Worm (Caenorhabditis elegans) whole organism, late embryonic: ENCODE data around the gene ubh-3.

Source experiments
- C08G9.2 ChIP-seq: sonication (generic microtip); optimal IDR thresholded peaks from 2 replicates; lab custom pipeline; 2016; ENCODE audit warnings: mild to moderate bottlenecking, missing genetic modification characterization, moderate library complexity, missing compliant biosample characterization
- F13H6.1 ChIP-seq: sonication (generic microtip); optimal IDR thresholded peaks from 2 replicates; lab custom pipeline; 2016; ENCODE audit warnings: missing genetic modification characterization, missing compliant biosample characterization
- K02D7.2 ChIP-seq: sonication (generic microtip); optimal IDR thresholded peaks from 2 replicates; lab custom pipeline; 2017; ENCODE audit warnings: mild to moderate bottlenecking, missing genetic modification characterization, missing compliant biosample characterization
- K09A11.1 ChIP-seq: sonication (generic microtip); optimal IDR thresholded peaks from 2 replicates; lab custom pipeline; 2017; ENCODE audit warnings: antibody characterized with exemption, mild to moderate bottlenecking, missing genetic modification characterization, missing compliant biosample characterization; ENCODE audit not compliant: insufficient read depth
- T23F11.4 ChIP-seq: fragments of 200-800 bp; sonication (Bioruptor generic); optimal IDR thresholded peaks from 2 replicates; lab custom pipeline; 2018; ENCODE audit warnings: mild to moderate bottlenecking, missing genetic modification characterization, missing compliant biosample characterization
- Y22D7AL.16 ChIP-seq: sonication (generic microtip); optimal IDR thresholded peaks from 2 replicates; lab custom pipeline; 2016; ENCODE audit warnings: missing genetic modification characterization, missing compliant biosample characterization
- ahr-1 ChIP-seq: sonication (generic microtip); optimal IDR thresholded peaks from 2 replicates; lab custom pipeline; 2016; ENCODE audit warnings: missing genetic modification characterization, missing compliant biosample characterization
- ama-1 ChIP-seq: fragments of 150-350 bp; optimal IDR thresholded peaks from 2 replicates; lab custom pipeline; 2014
- ceh-14 ChIP-seq: sonication (generic microtip); optimal IDR thresholded peaks from 2 replicates; lab custom pipeline; 2016; ENCODE audit warnings: missing genotype, missing genetic modification characterization, missing compliant biosample characterization
- ceh-18 ChIP-seq: sonication (generic microtip); optimal IDR thresholded peaks from 2 replicates; lab custom pipeline; 2016; ENCODE audit warnings: missing genetic modification characterization, missing compliant biosample characterization
- ceh-19 ChIP-seq: fragments of 200-800 bp; sonication (Bioruptor generic); optimal IDR thresholded peaks from 2 replicates; lab custom pipeline; 2018; ENCODE audit warnings: mild to moderate bottlenecking, missing genetic modification characterization, missing compliant biosample characterization
- ceh-31 ChIP-seq: sonication (generic microtip); optimal IDR thresholded peaks from 2 replicates; lab custom pipeline; 2016; ENCODE audit warnings: missing genetic modification characterization, missing compliant biosample characterization
- ceh-45 ChIP-seq: fragments of 200-800 bp; sonication (Bioruptor generic); IDR thresholded peaks from 2 replicates; pipeline ENCODE4 v1.3.6; 2022; ENCODE audit warnings: missing genetic modification reagents, missing genetic modification characterization, missing compliant biosample characterization
- ceh-48 ChIP-seq: sonication (generic microtip); optimal IDR thresholded peaks from 2 replicates; lab custom pipeline; 2016; ENCODE audit warnings: missing genetic modification characterization, inconsistent platforms, missing compliant biosample characterization
- che-1 ChIP-seq: sonication (generic microtip); optimal IDR thresholded peaks from 2 replicates; lab custom pipeline; 2016; ENCODE audit warnings: mild to moderate bottlenecking, missing genetic modification characterization, missing compliant biosample characterization
- dmd-4 ChIP-seq: sonication (generic microtip); optimal IDR thresholded peaks from 2 replicates; lab custom pipeline; 2016; ENCODE audit warnings: borderline replicate concordance, missing genetic modification characterization, missing compliant biosample characterization
- elt-4 ChIP-seq: sonication (generic microtip); optimal IDR thresholded peaks from 2 replicates; lab custom pipeline; 2016; ENCODE audit warnings: missing genetic modification characterization, missing compliant biosample characterization
- fax-1 ChIP-seq: sonication (generic microtip); optimal IDR thresholded peaks from 2 replicates; lab custom pipeline; 2016; ENCODE audit warnings: missing genotype, missing genetic modification characterization, missing compliant biosample characterization
- fkh-10 ChIP-seq: fragments of 150-350 bp; optimal IDR thresholded peaks from 2 replicates; lab custom pipeline; 2014; ENCODE audit warnings: missing biosample characterization, missing genetic modification reagents, missing genetic modification characterization
- hlh-15 ChIP-seq: sonication (generic microtip); optimal IDR thresholded peaks from 2 replicates; lab custom pipeline; 2016; ENCODE audit warnings: missing genetic modification characterization, missing compliant biosample characterization
- hlh-30 ChIP-seq: sonication (generic microtip); optimal IDR thresholded peaks from 2 replicates; lab custom pipeline; 2017; ENCODE audit warnings: antibody characterized with exemption, missing genetic modification characterization, missing compliant biosample characterization; ENCODE audit not compliant: insufficient read depth
- hlh-6 ChIP-seq: sonication (generic microtip); optimal IDR thresholded peaks from 2 replicates; lab custom pipeline; 2016; ENCODE audit warnings: missing genotype, missing genetic modification characterization, missing compliant biosample characterization
- madf-2 ChIP-seq: sonication (generic microtip); optimal IDR thresholded peaks from 2 replicates; lab custom pipeline; 2017; ENCODE audit warnings: missing genetic modification characterization, missing compliant biosample characterization
- mec-3 ChIP-seq: sonication (generic microtip); optimal IDR thresholded peaks from 2 replicates; lab custom pipeline; 2016; ENCODE audit warnings: borderline replicate concordance, missing genetic modification characterization, missing compliant biosample characterization
- nfya-1 ChIP-seq: sonication (generic microtip); optimal IDR thresholded peaks from 2 replicates; lab custom pipeline; 2017; ENCODE audit warnings: missing genetic modification characterization, mild to moderate bottlenecking, missing compliant biosample characterization, antibody characterized with exemption, moderate library complexity
- nhr-232 ChIP-seq: sonication (generic microtip); optimal IDR thresholded peaks from 2 replicates; lab custom pipeline; 2016; ENCODE audit warnings: missing genetic modification characterization, missing compliant biosample characterization
- npax-4 ChIP-seq: sonication (generic microtip); optimal IDR thresholded peaks from 2 replicates; lab custom pipeline; 2016; ENCODE audit warnings: missing genetic modification characterization, missing compliant biosample characterization
- pag-3 ChIP-seq: sonication (generic microtip); optimal IDR thresholded peaks from 2 replicates; lab custom pipeline; 2016; ENCODE audit warnings: missing compliant biosample characterization, missing genetic modification characterization, borderline replicate concordance
- pat-9 ChIP-seq: fragments of 200-800 bp; sonication (Bioruptor generic); optimal IDR thresholded peaks from 2 replicates; lab custom pipeline; 2018; ENCODE audit warnings: mild to moderate bottlenecking, missing genetic modification characterization, moderate library complexity, missing compliant biosample characterization
- pax-1 ChIP-seq: fragments of 150-350 bp; optimal IDR thresholded peaks from 2 replicates; lab custom pipeline; 2014; ENCODE audit warnings: missing biosample characterization, missing genetic modification characterization
- pha-2 ChIP-seq: sonication (generic microtip); optimal IDR thresholded peaks from 2 replicates; lab custom pipeline; 2017; ENCODE audit warnings: mild to moderate bottlenecking, missing genetic modification characterization, missing compliant biosample characterization
- pqm-1 ChIP-seq: sonication (generic microtip); optimal IDR thresholded peaks from 2 replicates; lab custom pipeline; 2016; ENCODE audit warnings: missing genetic modification characterization, missing compliant biosample characterization
- pros-1 ChIP-seq: fragments of 150-350 bp; optimal IDR thresholded peaks from 2 replicates; lab custom pipeline; 2014; ENCODE audit warnings: missing biosample characterization, missing genetic modification reagents, missing genetic modification characterization
- ref-2 ChIP-seq: sonication (generic microtip); optimal IDR thresholded peaks from 2 replicates; lab custom pipeline; 2016; ENCODE audit warnings: missing genetic modification characterization, missing compliant biosample characterization
- sdc-2 ChIP-seq: sonication (generic microtip); optimal IDR thresholded peaks from 2 replicates; lab custom pipeline; 2016; ENCODE audit warnings: missing genotype, missing genetic modification characterization, missing compliant biosample characterization
- tbx-2 ChIP-seq: sonication (generic microtip); optimal IDR thresholded peaks from 2 replicates; lab custom pipeline; 2016; ENCODE audit warnings: missing genetic modification characterization, missing compliant biosample characterization
- tbx-7 ChIP-seq: sonication (generic microtip); optimal IDR thresholded peaks from 2 replicates; lab custom pipeline; 2016; ENCODE audit warnings: missing genotype, missing genetic modification characterization, missing compliant biosample characterization
- unc-3 ChIP-seq, 2 experiments: fragments of 200-800 bp in 1 of 2; sonication (Bioruptor generic) in 1 of 2; sonication (generic microtip) in 1 of 2; conservative IDR thresholded peaks in 1 of 2; optimal IDR thresholded peaks in 1 of 2; 2 replicates each; pipeline versions ENCODE4 v1.3.6 to Lab custom; 2016 to 2022; ENCODE audit warnings: missing compliant biosample characterization in 2 of 2, missing genetic modification characterization in 2 of 2, missing genetic modification reagents in 1 of 2
- unc-42 ChIP-seq: sonication (generic microtip); optimal IDR thresholded peaks from 2 replicates; lab custom pipeline; 2016; ENCODE audit warnings: missing genotype, missing genetic modification characterization, missing compliant biosample characterization
- unc-55 ChIP-seq: sonication (generic microtip); optimal IDR thresholded peaks from 2 replicates; lab custom pipeline; 2017; ENCODE audit warnings: missing biosample characterization, missing genetic modification reagents, missing genetic modification characterization
- zip-5 ChIP-seq: sonication (generic microtip); optimal IDR thresholded peaks from 2 replicates; lab custom pipeline; 2016; ENCODE audit warnings: missing genetic modification characterization, missing compliant biosample characterization
- ztf-16 ChIP-seq: sonication (generic microtip); optimal IDR thresholded peaks from 2 replicates; lab custom pipeline; 2017; ENCODE audit warnings: missing genetic modification characterization, missing compliant biosample characterization

ubh-3 gene

DNA sequence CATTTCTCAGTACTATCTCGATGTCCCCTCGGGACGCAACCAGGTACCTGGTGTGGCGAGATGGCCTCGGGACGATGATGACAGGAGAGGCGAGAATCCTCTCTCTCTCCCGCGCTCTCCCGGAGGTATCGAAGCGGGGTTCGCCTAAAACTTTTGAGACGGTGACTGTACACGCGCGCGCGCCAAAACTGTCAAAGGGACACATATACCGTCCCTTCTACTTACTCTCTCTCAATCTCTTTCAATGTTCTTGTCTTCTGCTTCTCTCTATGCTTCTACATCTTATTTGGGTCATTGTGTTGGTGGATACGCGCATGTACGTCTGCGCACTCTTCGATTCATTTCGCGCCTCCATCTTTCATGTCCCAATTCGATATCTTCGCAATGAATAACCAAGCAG, 33.3 kb upstream of the ubh-3 start:
- TF ChIP-seq T23F11.4 (GFP tag; lab: Kevin White, UChicago) (peak; percentile 37), elt-4 (tag; lab: Kevin White, UChicago) (no peak), pros-1 (peak; percentile 58), tbx-2 (peak; percentile 32), ref-2 (tag; lab: Kevin White, UChicago) (peak; percentile 55), ahr-1 (tag; lab: Kevin White, UChicago) (no peak)

DNA sequence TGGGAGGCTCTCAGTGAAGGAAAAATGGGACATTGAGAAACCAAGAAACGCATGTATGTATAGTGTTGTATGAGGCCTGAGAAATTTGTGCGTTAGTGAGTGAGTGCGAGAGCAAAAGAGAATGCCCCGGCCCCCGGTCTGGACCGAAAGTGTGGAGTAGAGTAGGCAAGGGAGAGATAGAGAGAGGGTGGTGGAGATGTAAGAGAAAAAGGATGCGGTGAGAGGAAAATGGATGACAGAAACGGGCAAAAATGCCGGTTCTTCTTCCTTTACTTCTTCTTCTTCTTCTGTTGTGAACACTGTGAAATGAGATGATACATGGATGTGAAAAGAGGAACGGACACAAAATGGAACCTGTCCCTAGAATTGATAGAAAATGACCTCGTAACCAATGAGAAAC, 29.7 kb upstream of the ubh-3 start:
- TF ChIP-seq pax-1 (no peak), ref-2 (tag; lab: Kevin White, UChicago) (no peak), C08G9.2 (tag; lab: Kevin White, UChicago) (peak; percentile 30), K09A11.1 (tag; lab: Kevin White, UChicago) (no peak), tbx-7 (tag; lab: Kevin White, UChicago) (no peak), tbx-2 (no peak), npax-4 (tag; lab: Kevin White, UChicago) (no peak), ceh-19 (GFP tag; lab: Kevin White, UChicago) (no peak), elt-4 (tag; lab: Kevin White, UChicago) (no peak), hlh-15 (no peak), che-1 (tag; lab: Kevin White, UChicago) (no peak), mec-3 (tag; lab: Kevin White, UChicago) (no peak), ceh-14 (tag; lab: Kevin White, UChicago) (no peak), nfya-1 (peak; percentile 13), pat-9 (tag; lab: Kevin White, UChicago) (no peak), Y22D7AL.16 (tag; lab: Kevin White, UChicago) (no peak), ceh-31 (tag; lab: Kevin White, UChicago) (peak; percentile 32), zip-5 (tag; lab: Kevin White, UChicago) (no peak), ceh-45 (GFP tag; lab: Robert Waterston, UW) (0 out of 2 replicates have a peak, but pooled peaks have one; percentile 29), unc-3 (GFP tag; conservative IDR thresholded peaks at IDR 0.05; lab: Robert Waterston, UW) (no peak), unc-3 (tag; optimal IDR thresholded peaks at IDR 0.05; lab: Kevin White, UChicago) (no peak), sdc-2 (tag; lab: Kevin White, UChicago) (no peak), ceh-18 (tag; lab: Kevin White, UChicago) (peak; percentile 45), ztf-16 (tag; lab: Kevin White, UChicago) (no peak), K02D7.2 (no peak), ceh-48 (tag; lab: Kevin White, UChicago) (no peak), hlh-30 (tag; lab: Kevin White, UChicago) (no peak), hlh-6 (tag; lab: Kevin White, UChicago) (peak; percentile 3), fax-1 (tag; lab: Kevin White, UChicago) (no peak), fkh-10 (GFP tag; lab: Kevin White, UChicago) (no peak), F13H6.1 (no peak), madf-2 (no peak), dmd-4 (tag; lab: Kevin White, UChicago) (no peak), pag-3 (tag; lab: Kevin White, UChicago) (no peak), ama-1 (no peak), unc-42 (tag; lab: Kevin White, UChicago) (peak; percentile 32), unc-55 (no peak), pha-2 (tag; lab: Kevin White, UChicago) (no peak)

DNA sequence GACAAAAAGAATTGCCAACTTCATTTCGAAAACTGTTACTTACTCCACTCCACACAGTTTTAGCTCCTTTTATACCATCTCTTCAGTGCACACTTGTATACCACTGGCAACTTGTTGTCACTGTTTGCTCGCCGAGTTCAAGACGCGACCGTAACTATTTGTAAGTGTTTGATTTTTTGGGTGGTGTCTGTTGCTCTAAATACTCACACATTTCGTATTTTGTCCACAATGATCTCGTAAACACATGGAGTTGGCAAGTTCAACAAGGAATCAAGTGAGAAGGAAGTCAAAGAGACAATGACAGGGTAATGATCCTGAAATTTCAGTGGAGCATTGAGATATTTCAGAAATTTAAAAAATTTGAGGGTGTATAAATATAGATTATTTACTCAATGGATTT, 24.4 kb upstream of the ubh-3 start, which contains the start of gene hpo-26:
Gene hpo-26 (minus strand): TSS at position 31 of the 400 bp plus-strand sequence.
- TF ChIP-seq pqm-1 (tag; lab: Kevin White, UChicago) (no peak), ama-1 (peak; percentile 6), nhr-232 (tag; lab: Kevin White, UChicago) (no peak)
